Fruit fly (Drosophila melanogaster): ENCODE measurements around the gene scpr-A.

The scpr-A gene

dm6 chr3R:11196648-11197388 is 44.2 kb upstream of the scpr-A start (continued):
- TF ChIP-seq Met (GFP tag; optimal IDR thresholded peaks at IDR 0.05) (peak; percentile 97), CG8632 (GFP tag; optimal IDR thresholded peaks at IDR 0.05) (peak; percentile 99), net (GFP tag; optimal IDR thresholded peaks at IDR 0.05) (peak; percentile 96), Eip75B (GFP tag; optimal IDR thresholded peaks at IDR 0.05) (peak; percentile 97), CG6808 (GFP tag; optimal IDR thresholded peaks at IDR 0.05) (peak; percentile 97), CG6792 (GFP tag; optimal IDR thresholded peaks at IDR 0.05) (peak; percentile 96), Hr38 (GFP tag; optimal IDR thresholded peaks at IDR 0.05) (no peak), spab (GFP tag; optimal IDR thresholded peaks at IDR 0.05) (peak; percentile 98), CG9139 (GFP tag; optimal IDR thresholded peaks at IDR 0.05) (peak; percentile 99), CG34406 (GFP tag; optimal IDR thresholded peaks at IDR 0.05) (peak; percentile 99), svp (GFP tag) (peak; percentile 99), Sox14 (GFP tag; optimal IDR thresholded peaks at IDR 0.05) (peak; percentile 96), CG3032 (tag; optimal IDR thresholded peaks at IDR 0.05) (peak; percentile 95), CG32006 (GFP tag; optimal IDR thresholded peaks at IDR 0.05) (peak; percentile 100), Hr39 (GFP tag; optimal IDR thresholded peaks at IDR 0.05) (peak; percentile 92), CG10631 (GFP tag; optimal IDR thresholded peaks at IDR 0.05) (peak; percentile 99), CG3919 (GFP tag; optimal IDR thresholded peaks at IDR 0.05) (peak; percentile 97), OdsH (GFP tag; optimal IDR thresholded peaks at IDR 0.05) (peak; percentile 98), Eip78C (GFP tag) (peak; percentile 100), Blimp-1 (GFP tag; optimal IDR thresholded peaks at IDR 0.05) (peak; percentile 100)

- no peak for TF ChIP-seq lz (GFP tag; optimal IDR thresholded peaks at IDR 0.05)
- no peak for TF ChIP-seq CG4318 (GFP tag; optimal IDR thresholded peaks at IDR 0.05)
- no peak for TF ChIP-seq Blimp-1 (GFP tag; optimal IDR thresholded peaks at IDR 0.05)
- TF ChIP-seq CG8119 (GFP tag; IDR thresholded peaks at IDR 0.05), result no peak
- no peak for TF ChIP-seq CG6276 (GFP tag; optimal IDR thresholded peaks at IDR 0.05)
- no peak for TF ChIP-seq svp (GFP tag)
- TF ChIP-seq acj6 (GFP tag; optimal IDR thresholded peaks at IDR 0.05), result no peak
- TF ChIP-seq CG10631 (GFP tag; optimal IDR thresholded peaks at IDR 0.05), result no peak
- TF ChIP-seq Ets96B (tag; optimal IDR thresholded peaks at IDR 0.05), result no peak
- TF ChIP-seq Eip93F (GFP tag; optimal IDR thresholded peaks at IDR 0.05), result no peak
- no peak for TF ChIP-seq dac (GFP tag; optimal IDR thresholded peaks at IDR 0.05)
- TF ChIP-seq fkh (GFP tag; optimal IDR thresholded peaks at IDR 0.05), result no peak
Observed at dm6 chr3R:11197389-11197716, 43.6 kb upstream of the scpr-A start, which contains the start of gene cu. cu (plus strand) TSS chr3R:11197592.

- TF ChIP-seq CG15336 (GFP tag; IDR thresholded peaks at IDR 0.05) (no peak; the same call in 1 of the 2 replicates), Eip93F (GFP tag; optimal IDR thresholded peaks at IDR 0.05) (no peak), net (GFP tag; optimal IDR thresholded peaks at IDR 0.05) (peak; percentile 7), achi (GFP tag; optimal IDR thresholded peaks at IDR 0.05) (no peak), dsx (GFP tag; optimal IDR thresholded peaks at IDR 0.05; ENCODE audit: poor library complexity, severe bottlenecking) (peak; percentile 21), CG31627 (GFP tag; optimal IDR thresholded peaks at IDR 0.05) (no peak), Sox102F (GFP tag; optimal IDR thresholded peaks at IDR 0.05) (no peak), CG6808 (GFP tag; optimal IDR thresholded peaks at IDR 0.05) (no peak), fd59A (GFP tag; optimal IDR thresholded peaks at IDR 0.05) (no peak), topi (GFP tag; optimal IDR thresholded peaks at IDR 0.05) (no peak), Lpt (GFP tag; optimal IDR thresholded peaks at IDR 0.05) (peak; percentile 56), CG6854 (GFP tag; optimal IDR thresholded peaks at IDR 0.05) (peak; percentile 4), CG6163 (GFP tag; IDR thresholded peaks at IDR 0.05) (0 out of 3 replicates have a peak, but pooled peaks have one; percentile 25), Sox14 (GFP tag; optimal IDR thresholded peaks at IDR 0.05) (peak; percentile 76), fd85E (GFP tag; optimal IDR thresholded peaks at IDR 0.05) (no peak), CG32006 (GFP tag; optimal IDR thresholded peaks at IDR 0.05) (no peak), Blimp-1 (GFP tag; optimal IDR thresholded peaks at IDR 0.05) (peak; percentile 25), CG10669 (GFP tag; optimal IDR thresholded peaks at IDR 0.05) (no peak), spab (GFP tag; optimal IDR thresholded peaks at IDR 0.05) (no peak), fkh (GFP tag; optimal IDR thresholded peaks at IDR 0.05) (peak; percentile 82), CG6276 (GFP tag; optimal IDR thresholded peaks at IDR 0.05) (no peak), CG4318 (GFP tag; optimal IDR thresholded peaks at IDR 0.05) (no peak), CG8632 (GFP tag; optimal IDR thresholded peaks at IDR 0.05) (peak; percentile 6), pdm3 (GFP tag; optimal IDR thresholded peaks at IDR 0.05) (no peak), CG8319 (GFP tag; optimal IDR thresholded peaks at IDR 0.05) (no peak), dac (GFP tag; optimal IDR thresholded peaks at IDR 0.05) (no peak), Ets21C (GFP tag; optimal IDR thresholded peaks at IDR 0.05) (no peak), cyc (GFP tag; optimal IDR thresholded peaks at IDR 0.05) (no peak), CG10631 (GFP tag; optimal IDR thresholded peaks at IDR 0.05) (no peak), vri (GFP tag; optimal IDR thresholded peaks at IDR 0.05) (peak; percentile 63), Hr39 (GFP tag; optimal IDR thresholded peaks at IDR 0.05) (no peak)
Observed at dm6 chr3R:11198062-11198472, 42.9 kb upstream of the scpr-A start.

All from whole organism, prepupa.